Fruit fly (Drosophila melanogaster): ENCODE data around the gene ttm2.

ttm2 gene

DNA sequence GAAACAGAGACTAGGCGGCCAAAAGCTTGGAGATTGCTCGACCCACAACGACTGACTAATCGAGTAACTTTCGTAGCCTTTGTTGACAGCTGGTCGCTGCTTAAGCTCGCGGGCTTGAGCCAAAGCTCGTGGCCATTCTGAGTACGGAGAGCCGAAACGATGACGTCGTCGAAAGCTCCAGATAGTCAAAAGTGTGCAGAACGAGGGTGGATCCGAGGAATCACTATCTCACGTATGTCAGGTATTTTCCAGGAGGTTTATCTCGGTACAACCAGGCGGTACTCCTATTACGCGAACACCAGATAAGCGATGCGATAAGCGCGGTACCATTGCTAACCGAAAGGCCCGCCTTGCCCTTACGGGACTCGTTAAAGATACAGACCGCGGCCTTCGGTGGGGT lies 36.7 kb downstream of the ttm2 start (continued):
- TF ChIP-seq en (GFP tag; optimal IDR thresholded peaks at IDR 0.05) = no peak
- no peak for TF ChIP-seq lilli (GFP tag; optimal IDR thresholded peaks at IDR 0.05)
- TF ChIP-seq Hr78 (GFP tag; optimal IDR thresholded peaks at IDR 0.05) = no peak
- no peak for TF ChIP-seq sob (GFP tag; IDR thresholded peaks at IDR 0.05)
- peak; percentile 75 for TF ChIP-seq CG34376 (GFP tag; optimal IDR thresholded peaks at IDR 0.05)
- TF ChIP-seq CG18619 (GFP tag; optimal IDR thresholded peaks at IDR 0.05) = no peak
- no peak for TF ChIP-seq CG13424 (tag; optimal IDR thresholded peaks at IDR 0.05)
- TF ChIP-seq sens-2 (GFP tag; IDR thresholded peaks at IDR 0.05) = no peak

DNA sequence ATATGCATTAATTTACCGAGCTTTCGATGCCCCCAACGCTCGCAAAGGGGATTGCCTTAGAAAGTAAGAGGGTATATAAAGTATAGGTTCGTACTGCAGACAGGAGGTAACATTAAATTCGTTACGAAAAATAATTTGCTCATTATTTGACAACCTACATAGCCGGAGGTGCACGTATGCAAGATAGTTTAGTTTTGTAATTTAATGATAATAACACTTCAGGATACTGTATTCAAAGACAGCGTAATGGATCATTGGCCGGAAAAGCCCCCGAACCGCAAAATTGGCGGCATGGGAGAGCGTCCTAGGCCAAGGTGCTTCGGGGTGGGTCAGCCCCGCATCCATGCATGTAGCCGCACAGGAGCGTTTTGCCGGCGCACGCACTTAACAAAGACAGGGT lies 37.4 kb downstream of the ttm2 start:
- TF ChIP-seq Fer3 (tag; optimal IDR thresholded peaks at IDR 0.05) (no peak), row (GFP tag; IDR thresholded peaks at IDR 0.05) (peak; percentile 33; the same call in 2 of the 3 replicates), onecut (GFP tag; IDR thresholded peaks at IDR 0.05) (no peak), chinmo (GFP tag; IDR thresholded peaks at IDR 0.05; ENCODE audit: partially characterized antibody) (0 out of 4 replicates have a peak, but pooled peaks have one; percentile 27), CG13123 (GFP tag; optimal IDR thresholded peaks at IDR 0.05) (no peak), CG2120 (GFP tag; optimal IDR thresholded peaks at IDR 0.05) (peak; percentile 40), salm (tag; optimal IDR thresholded peaks at IDR 0.05) (no peak), CG18599 (GFP tag; optimal IDR thresholded peaks at IDR 0.05) (peak; percentile 55), Med (GFP tag) (peak; percentile 52), CG6854 (GFP tag; optimal IDR thresholded peaks at IDR 0.05) (no peak), CG10462 (GFP tag; optimal IDR thresholded peaks at IDR 0.05) (no peak), ham (GFP tag; IDR thresholded peaks at IDR 0.05) (no peak), CG4404 (GFP tag; IDR thresholded peaks at IDR 0.05) (no peak), slbo (GFP tag; IDR thresholded peaks at IDR 0.05) (peak; percentile 22; the same call in 1 of the 2 replicates), ewg (GFP tag; optimal IDR thresholded peaks at IDR 0.05) (peak; percentile 61), grau (tag; optimal IDR thresholded peaks at IDR 0.05) (no peak), CkIIα-i1 (GFP tag; IDR thresholded peaks at IDR 0.05) (no peak), lab (GFP tag; optimal IDR thresholded peaks at IDR 0.05) (no peak), bbx (GFP tag; IDR thresholded peaks at IDR 0.05; ENCODE audit: partially characterized antibody) (peak; percentile 27; the same call in 1 of the 2 replicates), sens (GFP tag) (peak; percentile 10), Dip3 (GFP tag; optimal IDR thresholded peaks at IDR 0.05) (no peak), ato (GFP tag; IDR thresholded peaks at IDR 0.05; ENCODE audit: partially characterized antibody) (no peak), fd96Cb (tag; optimal IDR thresholded peaks at IDR 0.05) (no peak), CG4707 (GFP tag; optimal IDR thresholded peaks at IDR 0.05) (no peak)

DNA sequence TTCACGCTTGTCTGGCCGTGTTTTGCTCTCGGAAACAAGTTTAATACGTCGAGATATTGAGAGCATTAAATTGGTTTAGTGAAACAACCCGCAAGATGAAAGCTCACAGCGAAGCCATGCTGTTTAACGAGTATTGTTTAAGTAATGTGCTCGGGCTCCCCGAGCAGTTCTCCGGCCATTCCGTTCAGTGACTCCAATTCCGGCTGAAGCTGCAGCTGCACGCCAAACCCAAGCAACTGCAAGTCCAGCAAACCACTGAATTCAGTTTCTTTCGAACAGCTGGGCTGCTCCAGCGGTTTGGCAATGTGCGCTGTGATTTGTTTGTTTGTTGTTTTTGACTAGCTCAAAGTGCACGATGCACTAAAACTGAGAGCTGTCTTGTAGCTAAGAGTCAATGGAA lies 40.2 kb downstream of the ttm2 start:
- TF ChIP-seq pzg (GFP tag; optimal IDR thresholded peaks at IDR 0.05) (no peak), CG2202 (tag; optimal IDR thresholded peaks at IDR 0.05) (no peak), CG16779 (GFP tag; IDR thresholded peaks at IDR 0.05) (no peak), CG12236 (GFP tag; optimal IDR thresholded peaks at IDR 0.05) (no peak), Nf-YC (tag; optimal IDR thresholded peaks at IDR 0.05) (no peak), CG1832 (GFP tag; optimal IDR thresholded peaks at IDR 0.05) (no peak), Doc3 (GFP tag; IDR thresholded peaks at IDR 0.05; ENCODE audit: partially characterized antibody) (no peak), sens (GFP tag) (peak; percentile 38), C15 (GFP tag; IDR thresholded peaks at IDR 0.05) (no peak), danr (GFP tag; IDR thresholded peaks at IDR 0.05) (no peak), Ets65A (GFP tag) (peak; percentile 78), ac (GFP tag; optimal IDR thresholded peaks at IDR 0.05) (no peak), CG6689 (GFP tag; IDR thresholded peaks at IDR 0.05) (no peak), CG4854 (GFP tag; optimal IDR thresholded peaks at IDR 0.05) (no peak)
